Fruit fly (Drosophila melanogaster) whole organism, adult: ENCODE data around the gene pyd.

Experiments used
- Crg-1 ChIP-seq: fragments of 200-800 bp; sonication (Bioruptor generic); optimal IDR thresholded peaks from 2 replicates; lab custom pipeline; 2016; ENCODE audit warnings: missing biosample characterization, missing genetic modification characterization
- kay ChIP-seq: fragments of 200-800 bp; sonication (Bioruptor generic); peaks from one replicate; lab custom pipeline; 2016; ENCODE audit warnings: missing biosample characterization, missing genetic modification characterization, borderline replicate concordance

dm6 chr3R:8962860-8963755 is 31.4 kb upstream of the pyd start, which contains the start of gene ich:
- TF ChIP-seq Crg-1 (GFP tag; lab: Kevin White, UChicago): no peak
- TF ChIP-seq kay (GFP tag; lab: Kevin White, UChicago): no peak
